Fruit fly (Drosophila melanogaster): ENCODE measurements around the gene Jon25Biii.

Jon25Biii gene

dm6 chr2L:4981278-4981966, 30.9 kb upstream of the Jon25Biii start, which contains the start of the genes CG8892 and CG34126 (continued):
- TF ChIP-seq Mrtf (GFP tag; IDR thresholded peaks at IDR 0.05) (peak; percentile 96), slp2 (GFP tag; optimal IDR thresholded peaks at IDR 0.05) (peak; percentile 96), CG13296 (GFP tag; optimal IDR thresholded peaks at IDR 0.05) (peak; percentile 96), CG12104 (GFP tag; optimal IDR thresholded peaks at IDR 0.05) (peak; percentile 96), ssp (GFP tag; IDR thresholded peaks at IDR 0.05) (peak; percentile 93), CG3847 (GFP tag; IDR thresholded peaks at IDR 0.05) (peak; percentile 99), CG30403 (GFP tag; optimal IDR thresholded peaks at IDR 0.05) (peak; percentile 100), CG17912 (GFP tag; optimal IDR thresholded peaks at IDR 0.05) (peak; percentile 82), fd3F (GFP tag; optimal IDR thresholded peaks at IDR 0.05) (peak; percentile 95), gro (GFP tag; optimal IDR thresholded peaks at IDR 0.05) (peak; percentile 95), Fer3 (tag; optimal IDR thresholded peaks at IDR 0.05) (peak; percentile 97), repo (GFP tag; optimal IDR thresholded peaks at IDR 0.05) (peak; percentile 91), CG12942 (GFP tag; optimal IDR thresholded peaks at IDR 0.05) (peak; percentile 99), Poxn (GFP tag; IDR thresholded peaks at IDR 0.05) (peak; percentile 86), HLH3B (GFP tag; IDR thresholded peaks at IDR 0.05) (peak; percentile 94), CG17186 (GFP tag; optimal IDR thresholded peaks at IDR 0.05) (peak; percentile 95), CG34224 (GFP tag; IDR thresholded peaks at IDR 0.05; ENCODE audit: partially characterized antibody) (no peak), Scr (GFP tag; IDR thresholded peaks at IDR 0.05; ENCODE audit: partially characterized antibody) (peak; percentile 24; the same call in 1 of the 2 replicates), Taf1 (GFP tag; IDR thresholded peaks at IDR 0.05) (peak; percentile 88), Doc3 (GFP tag; IDR thresholded peaks at IDR 0.05; ENCODE audit: partially characterized antibody) (no peak), D19B (GFP tag; optimal IDR thresholded peaks at IDR 0.05) (peak; percentile 91), CG6254 (GFP tag; optimal IDR thresholded peaks at IDR 0.05) (peak; percentile 89), Neu2 (GFP tag; optimal IDR thresholded peaks at IDR 0.05; ENCODE audit: borderline replicate concordance) (peak; percentile 72), CG16813 (GFP tag; IDR thresholded peaks at IDR 0.05; ENCODE audit: partially characterized antibody) (peak; percentile 36; the same call in 2 of the 3 replicates), CG11723 (GFP tag; optimal IDR thresholded peaks at IDR 0.05) (peak; percentile 96), CG31441 (GFP tag; IDR thresholded peaks at IDR 0.05) (peak; percentile 96), Nf-YB (GFP tag; optimal IDR thresholded peaks at IDR 0.05) (peak; percentile 81), cas (GFP tag; IDR thresholded peaks at IDR 0.05) (peak; percentile 90), CG2199 (GFP tag; IDR thresholded peaks at IDR 0.05) (peak; percentile 74; the same call in 1 of the 3 replicates), gce (GFP tag; IDR thresholded peaks at IDR 0.05) (peak; percentile 78; the same call in 2 of the 3 replicates), caup (GFP tag; optimal IDR thresholded peaks at IDR 0.05; ENCODE audit: severe bottlenecking) (peak; percentile 96), Dref (GFP tag; IDR thresholded peaks at IDR 0.05) (peak; percentile 51), emc (GFP tag; optimal IDR thresholded peaks at IDR 0.05) (peak; percentile 93), luna (GFP tag; optimal IDR thresholded peaks at IDR 0.05) (peak; percentile 87), CG1832 (GFP tag; optimal IDR thresholded peaks at IDR 0.05) (peak; percentile 3), Doc2 (GFP tag; IDR thresholded peaks at IDR 0.05) (peak; percentile 93), CG9817 (tag; optimal IDR thresholded peaks at IDR 0.05) (peak; percentile 98), Side (GFP tag; optimal IDR thresholded peaks at IDR 0.05) (peak; percentile 93), CG14667 (GFP tag; IDR thresholded peaks at IDR 0.05) (peak; percentile 95), run (tag; optimal IDR thresholded peaks at IDR 0.05) (peak; percentile 82), dati (GFP tag; IDR thresholded peaks at IDR 0.05) (peak; percentile 83), CG11695 (GFP tag; IDR thresholded peaks at IDR 0.05) (peak; percentile 94), ewg (GFP tag; optimal IDR thresholded peaks at IDR 0.05) (peak; percentile 95), tx (GFP tag; optimal IDR thresholded peaks at IDR 0.05) (peak; percentile 97), CG2712 (tag; optimal IDR thresholded peaks at IDR 0.05) (peak; percentile 98), gfzf (GFP tag; optimal IDR thresholded peaks at IDR 0.05) (peak; percentile 28), Hmx (GFP tag; optimal IDR thresholded peaks at IDR 0.05) (peak; percentile 94), Awh (GFP tag; IDR thresholded peaks at IDR 0.05) (peak; percentile 81), CG16779 (GFP tag; IDR thresholded peaks at IDR 0.05) (peak; percentile 85)
